Worm (Caenorhabditis elegans) whole organism, young adult: ENCODE measurements around the gene pgm-1.

Source experiments
- F57C9.4 ChIP-seq: sonication (generic microtip); optimal IDR thresholded peaks from 2 replicates; lab custom pipeline; 2017; ENCODE audit warnings: mild to moderate bottlenecking, missing genetic modification characterization, missing compliant biosample characterization
- Y53G8AR.9 ChIP-seq: fragments of 200-800 bp; sonication (Bioruptor generic); conservative IDR thresholded peaks from 2 replicates; pipeline ENCODE4 v1.3.6; 2022; ENCODE audit warnings: missing genetic modification reagents, missing genetic modification characterization, missing compliant biosample characterization
- egrh-3 ChIP-seq: fragments of 200-800 bp; sonication (Bioruptor generic); IDR thresholded peaks from 2 replicates; pipeline ENCODE4 v1.3.6; 2022; ENCODE audit warnings: missing genetic modification reagents, missing genetic modification characterization, missing compliant biosample characterization
- lin-35 ChIP-seq, 3 experiments: fragments of 150-350 bp in 2 of 3; sonication (generic microtip) in 1 of 3; optimal IDR thresholded peaks; 2 replicates each; lab custom pipeline; 2014 to 2018; ENCODE audit warnings: missing biosample characterization in 3 of 3, missing genetic modification characterization in 3 of 3, missing genetic modification reagents in 3 of 3
- madf-3 ChIP-seq: fragments of 200-800 bp; sonication (Bioruptor generic); IDR thresholded peaks from 2 replicates; pipeline ENCODE4 v1.3.6; 2022; ENCODE audit warnings: missing genetic modification reagents, missing genetic modification characterization, missing compliant biosample characterization
- ztf-18 ChIP-seq: sonication (generic microtip); optimal IDR thresholded peaks from 2 replicates; lab custom pipeline; 2016; ENCODE audit warnings: missing genotype, mild to moderate bottlenecking, missing genetic modification characterization, missing compliant biosample characterization

DNA sequence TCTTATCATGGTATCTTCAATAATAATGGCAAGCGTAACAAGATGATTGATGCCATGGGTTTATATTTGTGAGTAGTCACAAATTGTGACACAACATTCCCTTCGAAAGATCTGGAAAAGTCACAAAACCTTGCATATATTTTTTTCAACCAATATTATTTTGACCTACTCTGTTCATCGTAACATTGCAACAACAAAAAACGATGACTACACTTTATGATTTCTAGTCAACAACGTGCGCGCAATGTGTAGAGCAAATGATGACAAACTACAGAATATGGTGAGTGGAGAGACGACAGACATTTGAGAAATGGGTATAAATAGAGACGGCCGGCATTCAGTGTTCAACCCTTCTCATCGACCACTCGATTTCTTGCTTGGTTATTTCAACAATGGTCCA lies 7.5 kb upstream of the pgm-1 start, which contains the start of gene gst-7:
- TF ChIP-seq lin-35 (GFP tag; optimal IDR thresholded peaks at IDR 0.05; lab: Kevin White, UChicago) (no peak), egrh-3 (GFP tag; lab: Robert Waterston, UW) (no peak), ztf-18 (no peak), F57C9.4 (tag; lab: Kevin White, UChicago) (no peak), Y53G8AR.9 (no peak), madf-3 (GFP tag; lab: Robert Waterston, UW) (no peak)
